Fruit fly (Drosophila melanogaster): Measurements from ENCODE around the gene wol.

Gene wol

DNA sequence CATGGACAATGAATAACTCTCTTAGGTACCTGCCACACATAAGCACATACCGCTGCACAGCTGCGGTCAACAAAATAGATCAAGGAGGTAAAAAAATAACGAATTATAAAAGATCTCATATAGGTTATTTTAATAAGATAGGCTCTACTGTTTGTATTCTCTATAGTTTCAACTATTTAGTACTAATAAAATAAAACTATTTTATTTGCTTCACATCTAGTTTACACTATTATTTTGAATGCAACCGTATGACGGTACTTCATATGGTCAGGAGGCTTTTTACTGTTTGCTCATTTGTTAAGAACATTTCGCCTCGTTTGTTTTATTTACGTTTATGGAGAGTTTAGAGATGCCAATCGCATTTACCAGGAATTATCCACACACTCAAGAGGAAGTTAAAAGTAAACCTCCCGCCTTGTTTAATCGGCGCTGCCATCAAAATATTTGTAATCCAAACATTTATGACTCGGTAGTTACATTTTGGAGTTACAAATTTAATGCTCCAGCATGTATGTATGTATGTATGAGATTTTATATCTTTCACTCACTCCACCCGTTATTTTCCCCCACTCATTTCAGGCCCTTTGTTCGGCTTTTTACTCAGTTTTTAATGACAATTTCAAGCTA is 27.7 kb downstream of the wol start (continued):
- TF ChIP-seq Ets21C (GFP tag; optimal IDR thresholded peaks at IDR 0.05) (peak; percentile 7), CG16779 (tag; optimal IDR thresholded peaks at IDR 0.05) (peak; percentile 41), CG34406 (GFP tag; optimal IDR thresholded peaks at IDR 0.05) (peak; percentile 74), CG10669 (GFP tag; optimal IDR thresholded peaks at IDR 0.05) (peak; percentile 70), pdm3 (GFP tag; optimal IDR thresholded peaks at IDR 0.05) (peak; percentile 69), Eip93F (GFP tag; optimal IDR thresholded peaks at IDR 0.05) (no peak), Lpt (GFP tag; optimal IDR thresholded peaks at IDR 0.05) (peak; percentile 58), Sox15 (GFP tag; optimal IDR thresholded peaks at IDR 0.05) (peak; percentile 33), CG15336 (GFP tag; IDR thresholded peaks at IDR 0.05) (peak; percentile 91), CG11902 (GFP tag; optimal IDR thresholded peaks at IDR 0.05) (no peak), CG6854 (GFP tag; optimal IDR thresholded peaks at IDR 0.05) (no peak), dsx (GFP tag; optimal IDR thresholded peaks at IDR 0.05; ENCODE audit: poor library complexity, severe bottlenecking) (peak; percentile 67), CG3032 (tag; optimal IDR thresholded peaks at IDR 0.05) (peak; percentile 72), net (GFP tag; optimal IDR thresholded peaks at IDR 0.05) (peak; percentile 53), CG7368 (GFP tag; optimal IDR thresholded peaks at IDR 0.05) (peak; percentile 42), ss (GFP tag; optimal IDR thresholded peaks at IDR 0.05) (peak; percentile 23 to 53), fd59A (GFP tag; optimal IDR thresholded peaks at IDR 0.05) (peak; percentile 30), CG8319 (GFP tag; optimal IDR thresholded peaks at IDR 0.05) (peak; percentile 6), Eip75B (GFP tag; optimal IDR thresholded peaks at IDR 0.05) (peak; percentile 65), CG6163 (GFP tag; IDR thresholded peaks at IDR 0.05) (peak; percentile 81), Smox (GFP tag; optimal IDR thresholded peaks at IDR 0.05) (peak; percentile 63), achi (GFP tag; optimal IDR thresholded peaks at IDR 0.05) (peak; percentile 76), vri (GFP tag; optimal IDR thresholded peaks at IDR 0.05) (peak; percentile 13), dac (GFP tag; optimal IDR thresholded peaks at IDR 0.05) (peak; percentile 36), CG1621 (tag; optimal IDR thresholded peaks at IDR 0.05) (peak; percentile 55), CG31627 (GFP tag; optimal IDR thresholded peaks at IDR 0.05) (peak; percentile 42), CG6808 (GFP tag; optimal IDR thresholded peaks at IDR 0.05) (peak; percentile 56), acj6 (GFP tag; optimal IDR thresholded peaks at IDR 0.05) (peak; percentile 70), svp (GFP tag) (peak; percentile 77), esn (GFP tag; optimal IDR thresholded peaks at IDR 0.05) (peak; percentile 70), lz (GFP tag; optimal IDR thresholded peaks at IDR 0.05) (peak; percentile 61), eg (GFP tag; IDR thresholded peaks at IDR 0.05) (peak; percentile 87), CG32006 (GFP tag; optimal IDR thresholded peaks at IDR 0.05) (peak; percentile 81), Hr4 (GFP tag; optimal IDR thresholded peaks at IDR 0.05) (peak; percentile 86), CG8119 (GFP tag; IDR thresholded peaks at IDR 0.05) (peak; percentile 87), Ets96B (tag; optimal IDR thresholded peaks at IDR 0.05) (peak; percentile 79)

DNA sequence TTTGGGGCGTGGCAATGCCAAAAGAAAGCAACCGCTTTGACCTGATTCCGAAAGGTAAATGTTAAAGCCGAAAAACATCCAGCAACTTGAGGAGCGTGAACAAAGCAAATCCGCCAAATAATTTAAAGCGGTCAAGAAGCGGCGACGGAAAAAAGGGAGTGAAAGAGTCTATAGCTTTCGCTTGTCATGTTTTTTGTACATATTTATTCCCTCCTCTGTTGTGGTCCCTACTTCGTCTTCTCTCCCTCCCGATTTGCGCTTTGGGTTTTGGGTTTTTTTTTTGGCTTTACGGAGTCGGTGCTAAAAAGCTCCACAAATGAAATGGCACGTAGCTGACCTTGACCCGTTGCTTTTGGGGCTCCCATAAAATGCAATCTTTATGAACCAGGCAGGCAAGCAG is 28.7 kb downstream of the wol start:
- TF ChIP-seq lz (GFP tag; optimal IDR thresholded peaks at IDR 0.05) (no peak), ss (GFP tag; optimal IDR thresholded peaks at IDR 0.05) (no peak), CG10669 (GFP tag; optimal IDR thresholded peaks at IDR 0.05) (no peak), CG15336 (GFP tag; IDR thresholded peaks at IDR 0.05) (no peak), Ets21C (GFP tag; optimal IDR thresholded peaks at IDR 0.05) (no peak), CG11902 (GFP tag; optimal IDR thresholded peaks at IDR 0.05) (no peak), eg (GFP tag; IDR thresholded peaks at IDR 0.05) (no peak), OdsH (GFP tag; optimal IDR thresholded peaks at IDR 0.05) (no peak), CG6854 (GFP tag; optimal IDR thresholded peaks at IDR 0.05) (peak; percentile 70), CG8119 (GFP tag; IDR thresholded peaks at IDR 0.05) (no peak), Eip78C (GFP tag) (peak; percentile 57), cyc (GFP tag; optimal IDR thresholded peaks at IDR 0.05) (no peak), CG8632 (GFP tag; optimal IDR thresholded peaks at IDR 0.05) (no peak), svp (GFP tag) (peak; percentile 69), pdm3 (GFP tag; optimal IDR thresholded peaks at IDR 0.05) (no peak), Eip75B (GFP tag; optimal IDR thresholded peaks at IDR 0.05) (peak; percentile 5), acj6 (GFP tag; optimal IDR thresholded peaks at IDR 0.05) (no peak), Ets96B (tag; optimal IDR thresholded peaks at IDR 0.05) (no peak), Blimp-1 (GFP tag; optimal IDR thresholded peaks at IDR 0.05) (peak; percentile 87), CG11294 (GFP tag; IDR thresholded peaks at IDR 0.05) (no peak), Sox14 (GFP tag; optimal IDR thresholded peaks at IDR 0.05) (no peak), CG6163 (GFP tag; IDR thresholded peaks at IDR 0.05) (no peak), fkh (GFP tag; optimal IDR thresholded peaks at IDR 0.05) (no peak), CG8319 (GFP tag; optimal IDR thresholded peaks at IDR 0.05) (no peak)

Measured in whole organism, prepupa.